Worm (Caenorhabditis elegans) whole organism, L4 larva: Measurements from ENCODE around the gene cyp-25A2.

Experiments used
- F26F4.8 ChIP-seq: fragments of 200-800 bp; sonication (Bioruptor generic); conservative IDR thresholded peaks from 2 replicates; pipeline ENCODE4 v1.3.6; 2022; ENCODE audit warnings: missing genetic modification characterization, missing compliant biosample characterization
- Y48G9A.11 ChIP-seq: fragments of 200-800 bp; sonication (Bioruptor generic); IDR thresholded peaks from 2 replicates; pipeline ENCODE4 v1.3.6; 2022; ENCODE audit warnings: missing genetic modification reagents, missing genetic modification characterization, missing compliant biosample characterization
- ZK337.2 ChIP-seq: fragments of 200-800 bp; sonication (Bioruptor generic); IDR thresholded peaks from 2 replicates; pipeline ENCODE4 v1.3.6; 2022; ENCODE audit warnings: missing genetic modification reagents, missing genetic modification characterization, missing compliant biosample characterization
- ZK546.5 ChIP-seq, 2 experiments: sonication (generic microtip); optimal IDR thresholded peaks; 2 replicates each; lab custom pipeline; 2017; ENCODE audit warnings: missing biosample characterization in 2 of 2, missing genetic modification characterization in 2 of 2
- aha-1 ChIP-seq: fragments of 150-350 bp; peaks from one replicate; lab custom pipeline; 2014; ENCODE audit warnings: missing biosample characterization, missing genetic modification characterization
- arid-1 ChIP-seq: fragments of 200-800 bp; sonication (Bioruptor generic); conservative IDR thresholded peaks from 2 replicates; pipeline ENCODE4 v1.3.6; 2022; ENCODE audit warnings: missing genetic modification reagents, missing genetic modification characterization, missing compliant biosample characterization
- ceh-28 ChIP-seq: fragments of 150-350 bp; optimal IDR thresholded peaks from 2 replicates; lab custom pipeline; 2014; ENCODE audit warnings: missing biosample characterization, missing genetic modification reagents, missing genetic modification characterization
- ces-1 ChIP-seq: fragments of 150-350 bp; sonication (generic microtip); optimal IDR thresholded peaks from 4 replicates; lab custom pipeline; 2014; ENCODE audit warnings: missing biosample characterization, missing genetic modification reagents, missing genetic modification characterization
- daf-12 ChIP-seq: fragments of 150-350 bp; optimal IDR thresholded peaks from 2 replicates; lab custom pipeline; 2014; ENCODE audit warnings: missing biosample characterization, missing genetic modification reagents, missing genetic modification characterization
- daf-16 ChIP-seq, 3 experiments: sonication (generic microtip); optimal IDR thresholded peaks; 2 replicates each; lab custom pipeline; 2016 to 2017; ENCODE audit warnings: missing genetic modification characterization in 3 of 3, missing genetic modification reagents in 3 of 3, mild to moderate bottlenecking in 2 of 3, missing compliant biosample characterization in 2 of 3, missing biosample characterization in 1 of 3, moderate library complexity in 1 of 3
- dmd-6 ChIP-seq: fragments of 200-800 bp; sonication (Bioruptor generic); IDR thresholded peaks from 2 replicates; pipeline ENCODE4 v1.3.6; 2022; ENCODE audit warnings: missing genetic modification reagents, missing genetic modification characterization, missing compliant biosample characterization
- duxl-1 ChIP-seq: sonication (generic microtip); optimal IDR thresholded peaks from 2 replicates; lab custom pipeline; 2016; ENCODE audit warnings: mild to moderate bottlenecking, missing genetic modification characterization, moderate library complexity, missing compliant biosample characterization; ENCODE audit not compliant: poor library complexity
- dve-1 ChIP-seq: sonication (generic microtip); optimal IDR thresholded peaks from 2 replicates; lab custom pipeline; 2017; ENCODE audit warnings: antibody characterized with exemption, mild to moderate bottlenecking, missing genetic modification characterization, missing compliant biosample characterization; ENCODE audit not compliant: insufficient read depth
- egl-43 ChIP-seq: fragments of 200-800 bp; sonication (Bioruptor generic); IDR thresholded peaks from 2 replicates; pipeline ENCODE4 v1.3.6; 2022; ENCODE audit warnings: missing genetic modification reagents, missing genetic modification characterization, missing compliant biosample characterization
- hif-1 ChIP-seq, 2 experiments: sonication (generic microtip); optimal IDR thresholded peaks; 2 replicates each; lab custom pipeline; 2016 to 2017; ENCODE audit warnings: missing compliant biosample characterization in 2 of 2, missing genetic modification characterization in 2 of 2, missing genetic modification reagents in 2 of 2, missing genotype in 2 of 2, mild to moderate bottlenecking in 1 of 2
- hlh-11 ChIP-seq: fragments of 200-800 bp; sonication (Bioruptor generic); optimal IDR thresholded peaks from 2 replicates; lab custom pipeline; 2018; ENCODE audit warnings: mild to moderate bottlenecking, missing genetic modification characterization, missing compliant biosample characterization
- hlh-30 ChIP-seq: sonication (generic microtip); optimal IDR thresholded peaks from 2 replicates; lab custom pipeline; 2017; ENCODE audit warnings: antibody characterized with exemption, mild to moderate bottlenecking, missing genetic modification characterization, missing compliant biosample characterization; ENCODE audit not compliant: insufficient read depth
- hmg-1.1 ChIP-seq: fragments of 200-800 bp; sonication (Bioruptor generic); IDR thresholded peaks from 2 replicates; pipeline ENCODE4 v1.3.6; 2022; ENCODE audit warnings: missing genetic modification reagents, missing genetic modification characterization, missing compliant biosample characterization
- jun-1 ChIP-seq: fragments of 150-350 bp; optimal IDR thresholded peaks from 2 replicates; lab custom pipeline; 2014; ENCODE audit warnings: missing biosample characterization, missing genetic modification reagents, missing genetic modification characterization
- lim-7 ChIP-seq: fragments of 200-800 bp; sonication (Bioruptor generic); IDR thresholded peaks from 2 replicates; pipeline ENCODE4 v1.3.6; 2022; ENCODE audit warnings: missing genetic modification characterization, missing compliant biosample characterization
- lin-1 ChIP-seq: fragments of 200-800 bp; sonication (Bioruptor generic); IDR thresholded peaks from 2 replicates; pipeline ENCODE4 v1.3.6; 2022; ENCODE audit warnings: missing genetic modification reagents, missing genetic modification characterization, missing compliant biosample characterization
- lin-13 ChIP-seq: fragments of 150-350 bp; optimal IDR thresholded peaks from 2 replicates; lab custom pipeline; 2014; ENCODE audit warnings: missing biosample characterization, missing genetic modification reagents, missing genetic modification characterization
- lin-15B ChIP-seq: fragments of 150-350 bp; sonication (generic microtip); optimal IDR thresholded peaks from 3 replicates; lab custom pipeline; 2014; ENCODE audit warnings: missing biosample characterization, missing genetic modification characterization
- lin-29 ChIP-seq: fragments of 200-800 bp; sonication (Bioruptor generic); IDR thresholded peaks from 2 replicates; pipeline ENCODE4 v1.3.6; 2022; ENCODE audit warnings: missing genetic modification reagents, missing genetic modification characterization, missing compliant biosample characterization
- lsy-2 ChIP-seq, 2 experiments: fragments of 150-350 bp in 1 of 2; sonication (generic microtip) in 1 of 2; optimal IDR thresholded peaks; 2 replicates each; lab custom pipeline; 2014 to 2017; ENCODE audit warnings: missing biosample characterization in 2 of 2, missing genetic modification characterization in 2 of 2
- mdl-1 ChIP-seq, 2 experiments: fragments of 150-350 bp in 1 of 2; sonication (generic microtip) in 1 of 2; optimal IDR thresholded peaks; 2 replicates each; lab custom pipeline; 2014 to 2017; ENCODE audit warnings: missing biosample characterization in 2 of 2, missing genetic modification characterization in 2 of 2
- mep-1 ChIP-seq: fragments of 150-350 bp; sonication (generic microtip); optimal IDR thresholded peaks from 3 replicates; lab custom pipeline; 2014; ENCODE audit warnings: missing biosample characterization, missing genetic modification characterization
- mes-2 ChIP-seq: sonication (generic microtip); optimal IDR thresholded peaks from 2 replicates; lab custom pipeline; 2016; ENCODE audit warnings: missing genotype, mild to moderate bottlenecking, missing genetic modification characterization, missing compliant biosample characterization; ENCODE audit not compliant: poor library complexity, severe bottlenecking
- mxl-3 ChIP-seq: fragments of 200-800 bp; sonication (Bioruptor generic); optimal IDR thresholded peaks from 2 replicates; lab custom pipeline; 2018; ENCODE audit warnings: mild to moderate bottlenecking, missing genetic modification characterization, missing compliant biosample characterization
- nhr-28 ChIP-seq: fragments of 150-350 bp; optimal IDR thresholded peaks from 2 replicates; lab custom pipeline; 2014; ENCODE audit warnings: missing biosample characterization, missing genetic modification characterization
- nhr-48 ChIP-seq: sonication (generic microtip); optimal IDR thresholded peaks from 2 replicates; lab custom pipeline; 2016; ENCODE audit warnings: mild to moderate bottlenecking, missing genetic modification characterization, missing compliant biosample characterization
- nhr-6 ChIP-seq: fragments of 150-350 bp; optimal IDR thresholded peaks from 2 replicates; lab custom pipeline; 2014; ENCODE audit warnings: missing biosample characterization, missing genetic modification characterization
- nhr-77 ChIP-seq: fragments of 150-350 bp; optimal IDR thresholded peaks from 2 replicates; lab custom pipeline; 2014; ENCODE audit warnings: missing biosample characterization, missing genetic modification characterization
- pha-4 ChIP-seq, 2 experiments: fragments of 150-350 bp in 1 of 2; fragments of 200-800 bp in 1 of 2; sonication (Bioruptor generic) in 1 of 2; IDR thresholded peaks in 1 of 2; optimal IDR thresholded peaks in 1 of 2; 2 replicates each; pipeline versions ENCODE4 v1.3.6 to Lab custom; 2014 to 2022; ENCODE audit warnings: missing genetic modification characterization in 2 of 2, missing genetic modification reagents in 2 of 2, missing biosample characterization in 1 of 2, missing compliant biosample characterization in 1 of 2
- sdz-12 ChIP-seq: fragments of 200-800 bp; sonication (Bioruptor generic); optimal IDR thresholded peaks from 2 replicates; lab custom pipeline; 2018; ENCODE audit warnings: mild to moderate bottlenecking, missing genetic modification characterization, missing compliant biosample characterization
- set-16 ChIP-seq: fragments of 200-800 bp; sonication (Bioruptor generic); IDR thresholded peaks from 2 replicates; pipeline ENCODE4 v1.3.6; 2022; ENCODE audit warnings: missing genetic modification reagents, missing genetic modification characterization, missing compliant biosample characterization
- snpc-4 ChIP-seq: fragments of 150-350 bp; optimal IDR thresholded peaks from 2 replicates; lab custom pipeline; 2014; ENCODE audit warnings: missing biosample characterization, missing genetic modification characterization
- spr-3 ChIP-seq: fragments of 200-800 bp; sonication (Bioruptor generic); optimal IDR thresholded peaks from 2 replicates; lab custom pipeline; 2018; ENCODE audit warnings: mild to moderate bottlenecking, missing genetic modification characterization, missing compliant biosample characterization
- unc-62 ChIP-seq, 3 experiments: fragments of 150-350 bp in 1 of 3; sonication (generic microtip); optimal IDR thresholded peaks in 2 of 3; peaks in 1 of 3; 1 replicate in 1 of 3; 2 replicates in 2 of 3; lab custom pipeline; 2014 to 2017; ENCODE audit warnings: missing biosample characterization in 3 of 3, missing genetic modification characterization in 3 of 3, missing genetic modification reagents in 3 of 3, missing genotype in 1 of 3
- vab-7 ChIP-seq: fragments of 200-800 bp; sonication (Bioruptor generic); IDR thresholded peaks from 2 replicates; pipeline ENCODE4 v1.3.6; 2022; ENCODE audit warnings: missing genetic modification reagents, missing genetic modification characterization, missing compliant biosample characterization
- zip-2 ChIP-seq: fragments of 150-350 bp; optimal IDR thresholded peaks from 2 replicates; lab custom pipeline; 2014; ENCODE audit warnings: missing biosample characterization, missing genetic modification characterization

cyp-25A2 gene

ce11 chrIII:3872978-3873377, 38.0 kb downstream of the cyp-25A2 start:
- no peak for TF ChIP-seq F26F4.8 (GFP tag; lab: Robert Waterston, UW)
- no peak for TF ChIP-seq lin-1 (GFP tag; lab: Robert Waterston, UW)
- TF ChIP-seq sdz-12 (GFP tag; lab: Kevin White, UChicago): peak; percentile 42
- peak; percentile 37; the same call in 1 of the 2 replicates for TF ChIP-seq ZK337.2 (GFP tag; lab: Robert Waterston, UW)
- peak; percentile 49 for TF ChIP-seq aha-1 (tag; lab: Kevin White, UChicago)
- TF ChIP-seq ces-1 (GFP tag; lab: Kevin White, UChicago): no peak

- TF ChIP-seq ZK546.5 (tag; optimal IDR thresholded peaks at IDR 0.05; lab: Kevin White, UChicago): no peak
- TF ChIP-seq hif-1 (tag; optimal IDR thresholded peaks at IDR 0.05; lab: Kevin White, UChicago): peak in 1 of 2 experiments; percentile 61
- no peak for TF ChIP-seq lin-29 (GFP tag; lab: Robert Waterston, UW)
- TF ChIP-seq mdl-1 (tag; optimal IDR thresholded peaks at IDR 0.05; lab: Kevin White, UChicago): peak in 1 of 2 experiments; percentile 66
- TF ChIP-seq dmd-6 (GFP tag; lab: Robert Waterston, UW): peak; percentile 65
- no peak for TF ChIP-seq ceh-28 (tag; lab: Kevin White, UChicago)
- peak; percentile 86 for TF ChIP-seq mxl-3 (GFP tag; lab: Kevin White, UChicago)
- 0 out of 2 replicates have a peak, but pooled peaks have one; percentile 34 for TF ChIP-seq vab-7 (GFP tag; lab: Robert Waterston, UW)
- TF ChIP-seq mes-2 (tag; lab: Kevin White, UChicago): peak; percentile 13
- peak; percentile 34 for TF ChIP-seq dve-1 (tag; lab: Kevin White, UChicago)
- 0 out of 2 replicates have a peak, but pooled peaks have one; percentile 40 for TF ChIP-seq egl-43 (GFP tag; lab: Robert Waterston, UW)
- TF ChIP-seq set-16: peak; percentile 35; the same call in 1 of the 2 replicates
- no peak for TF ChIP-seq jun-1 (tag; lab: Kevin White, UChicago)
- TF ChIP-seq nhr-28 (tag; lab: Kevin White, UChicago): peak; percentile 64
- peak; percentile 6 to 44 for TF ChIP-seq lsy-2 (tag; optimal IDR thresholded peaks at IDR 0.05; lab: Kevin White, UChicago)
- no peak for TF ChIP-seq Y48G9A.11 (GFP tag; lab: Robert Waterston, UW)
- TF ChIP-seq duxl-1 (tag; lab: Kevin White, UChicago): no peak
- TF ChIP-seq hlh-30 (tag; lab: Kevin White, UChicago): peak; percentile 65
- TF ChIP-seq nhr-77 (tag; lab: Kevin White, UChicago): peak; percentile 41
- no peak for TF ChIP-seq ZK337.2 (GFP tag; lab: Robert Waterston, UW)
- peak; percentile 11 for TF ChIP-seq spr-3 (GFP tag; lab: Kevin White, UChicago)
- peak; percentile 42; the same call in 1 of the 2 replicates for TF ChIP-seq hmg-1.1
- peak; percentile 25 for TF ChIP-seq lin-13 (GFP tag; lab: Kevin White, UChicago)
- TF ChIP-seq hlh-11: peak; percentile 72
- TF ChIP-seq pha-4 (GFP tag; IDR thresholded peaks at IDR 0.05; lab: Robert Waterston, UW): peak; percentile 26; the same call in 1 of the 2 replicates
- no peak for TF ChIP-seq pha-4 (tag; optimal IDR thresholded peaks at IDR 0.05; lab: Kevin White, UChicago)
- TF ChIP-seq snpc-4 (tag; lab: Kevin White, UChicago): no peak
- no peak for TF ChIP-seq daf-16 (GFP tag; optimal IDR thresholded peaks at IDR 0.05; lab: Kevin White, UChicago)
- peak; percentile 71 for TF ChIP-seq daf-16 (tag; optimal IDR thresholded peaks at IDR 0.05; lab: Kevin White, UChicago)
These were observed 38.4 kb downstream of the cyp-25A2 start for ce11 chrIII:3873424-3873823.

ce11 chrIII:3874492-3874891, 39.5 kb downstream of the cyp-25A2 start:
- peak; percentile 38 for TF ChIP-seq mxl-3 (GFP tag; lab: Kevin White, UChicago)
- TF ChIP-seq arid-1 (GFP tag; lab: Robert Waterston, UW): no peak
- TF ChIP-seq unc-62 (GFP tag; optimal IDR thresholded peaks at IDR 0.05 in 1 of 2; lab: Kevin White, UChicago): peak in 1 of 2 experiments; percentile 41
- no peak for TF ChIP-seq unc-62 (tag; optimal IDR thresholded peaks at IDR 0.05; lab: Kevin White, UChicago)
- peak; percentile 31 for TF ChIP-seq zip-2
- TF ChIP-seq lim-7 (GFP tag; lab: Robert Waterston, UW): no peak
- TF ChIP-seq aha-1 (tag; lab: Kevin White, UChicago): no peak
- no peak for TF ChIP-seq nhr-6
- TF ChIP-seq daf-12: no peak
- no peak for TF ChIP-seq lin-15B (tag; lab: Kevin White, UChicago)
- peak in 1 of 2 experiments; percentile 11 for TF ChIP-seq mdl-1 (tag; optimal IDR thresholded peaks at IDR 0.05; lab: Kevin White, UChicago)
- TF ChIP-seq mep-1 (tag; lab: Kevin White, UChicago): no peak
- TF ChIP-seq nhr-48 (tag; lab: Kevin White, UChicago): no peak
